Fruit fly (Drosophila melanogaster) whole organism, wandering third instar larva: ENCODE data around the gene CG43376.

Experiments used
- Abd-B ChIP-seq: fragments of >200 bp; optimal IDR thresholded peaks from 2 replicates; lab custom pipeline; 2017; ENCODE audit warnings: missing biosample characterization, missing genetic modification characterization
- CG32264 ChIP-seq: fragments of 200-800 bp; sonication (Bioruptor generic); optimal IDR thresholded peaks from 2 replicates; lab custom pipeline; 2016; ENCODE audit warnings: missing biosample characterization, missing genetic modification characterization
- CG9705 ChIP-seq: fragments of 200-800 bp; sonication (Bioruptor generic); optimal IDR thresholded peaks from 2 replicates; lab custom pipeline; 2018; ENCODE audit warnings: missing biosample characterization, mild to moderate bottlenecking, missing genetic modification characterization
- CrebA ChIP-seq: fragments of 200-800 bp; sonication (Bioruptor generic); optimal IDR thresholded peaks from 2 replicates; lab custom pipeline; 2016; ENCODE audit warnings: missing biosample characterization, mild to moderate bottlenecking, missing genetic modification characterization, borderline replicate concordance
- Dfd ChIP-seq: fragments of >200 bp; optimal IDR thresholded peaks from 2 replicates; lab custom pipeline; 2017; ENCODE audit warnings: missing biosample characterization, missing genetic modification characterization
- Dif ChIP-seq: fragments of 200-275, 200-300 bp; sonication (Bioruptor generic); optimal IDR thresholded peaks from 2 replicates; lab custom pipeline; 2018; ENCODE audit warnings: missing biosample characterization, missing genetic modification characterization; ENCODE audit not compliant: partially characterized antibody
- GATAd ChIP-seq: sonication (Bioruptor generic); optimal IDR thresholded peaks from 2 replicates; lab custom pipeline; 2016; ENCODE audit warnings: missing biosample characterization, missing genetic modification characterization
- HLH106 ChIP-seq: fragments of 200-800 bp; optimal IDR thresholded peaks from 3 replicates; lab custom pipeline; 2019; ENCODE audit warnings: missing biosample characterization, mild to moderate bottlenecking, missing genetic modification characterization, moderate library complexity
- Hnf4 ChIP-seq: fragments of 200-800 bp; sonication (Bioruptor generic); optimal IDR thresholded peaks from 2 replicates; lab custom pipeline; 2016; ENCODE audit warnings: missing biosample characterization, mild to moderate bottlenecking, missing genetic modification characterization
- Hr78 ChIP-seq: fragments of >200 bp; optimal IDR thresholded peaks from 2 replicates; lab custom pipeline; 2017; ENCODE audit warnings: missing biosample characterization, missing genetic modification characterization
- Hr83 ChIP-seq: fragments of 200-300 bp; sonication (Bioruptor generic); optimal IDR thresholded peaks from 2 replicates; lab custom pipeline; 2016; ENCODE audit warnings: missing biosample characterization, mild to moderate bottlenecking, missing genetic modification characterization, moderate library complexity; ENCODE audit not compliant: poor library complexity, severe bottlenecking
- Jra ChIP-seq: sonication (Bioruptor generic); optimal IDR thresholded peaks from 2 replicates; lab custom pipeline; 2016; ENCODE audit warnings: missing biosample characterization, missing genetic modification characterization
- Mio ChIP-seq: sonication (Bioruptor generic); optimal IDR thresholded peaks from 2 replicates; lab custom pipeline; 2016; ENCODE audit warnings: missing biosample characterization, missing genetic modification characterization
- Myc ChIP-seq: fragments of >200 bp; optimal IDR thresholded peaks from 2 replicates; lab custom pipeline; 2017
- N ChIP-seq: fragments of >200 bp; optimal IDR thresholded peaks from 2 replicates; lab custom pipeline; 2018; ENCODE audit warnings: missing biosample characterization, missing external identifiers, missing genetic modification characterization
- OdsH ChIP-seq: fragments of 200-800 bp; sonication (Bioruptor generic); optimal IDR thresholded peaks from 2 replicates; lab custom pipeline; 2016; ENCODE audit warnings: missing biosample characterization, mild to moderate bottlenecking, missing genetic modification characterization
- Rel ChIP-seq, 2 experiments: fragments of 200-800 bp; sonication (Bioruptor generic) in 1 of 2; optimal IDR thresholded peaks; 2 replicates in 1 of 2; 3 replicates in 1 of 2; lab custom pipeline; 2016 to 2019; ENCODE audit warnings: mild to moderate bottlenecking in 2 of 2, missing biosample characterization in 2 of 2, missing genetic modification characterization in 2 of 2, moderate library complexity in 1 of 2
- Sp1 ChIP-seq: fragments of 200-800 bp; sonication (Bioruptor generic); optimal IDR thresholded peaks from 3 replicates; lab custom pipeline; 2019; ENCODE audit warnings: missing biosample characterization, mild to moderate bottlenecking, missing genetic modification characterization, moderate library complexity
- Vsx2 ChIP-seq: fragments of 200-300, 225-300 bp; sonication (Bioruptor generic); optimal IDR thresholded peaks from 2 replicates; lab custom pipeline; 2018; ENCODE audit warnings: missing biosample characterization, missing genetic modification characterization; ENCODE audit not compliant: partially characterized antibody
- br ChIP-seq: fragments of 200-800 bp; sonication (Bioruptor generic); optimal IDR thresholded peaks from 2 replicates; lab custom pipeline; 2016; ENCODE audit warnings: missing biosample characterization, missing genetic modification characterization
- brk ChIP-seq: fragments of 200-800 bp; sonication (Bioruptor generic); optimal IDR thresholded peaks from 2 replicates; lab custom pipeline; 2016; ENCODE audit warnings: missing biosample characterization, mild to moderate bottlenecking, missing genetic modification characterization
- dl ChIP-seq, 2 experiments: fragments of 175-275, 200-275 bp in 1 of 2; fragments of 200-275 bp in 1 of 2; sonication (Bioruptor generic); optimal IDR thresholded peaks; lab custom pipeline; 2018; ENCODE audit warnings: mild to moderate bottlenecking in 2 of 2, missing biosample characterization in 2 of 2, missing genetic modification characterization in 2 of 2, moderate library complexity in 2 of 2; ENCODE audit not compliant: partially characterized antibody in 2 of 2, insufficient read depth in 1 of 2
- dmrt93B ChIP-seq: fragments of 200-800 bp; sonication (Bioruptor generic); optimal IDR thresholded peaks from 2 replicates; lab custom pipeline; 2018; ENCODE audit warnings: missing biosample characterization, mild to moderate bottlenecking, missing genetic modification characterization
- dsf ChIP-seq: sonication (Bioruptor generic); optimal IDR thresholded peaks from 2 replicates; lab custom pipeline; 2016; ENCODE audit warnings: missing biosample characterization, missing genetic modification characterization, borderline replicate concordance
- ey ChIP-seq: fragments of 200-800 bp; sonication (Bioruptor generic); optimal IDR thresholded peaks from 2 replicates; lab custom pipeline; 2016; ENCODE audit warnings: missing biosample characterization, missing genetic modification characterization
- foxo ChIP-seq, 2 experiments: fragments of 200-800 bp; sonication (Bioruptor generic); optimal IDR thresholded peaks; 2 replicates in 1 of 2; 3 replicates in 1 of 2; lab custom pipeline; 2016 to 2017; ENCODE audit warnings: missing biosample characterization in 2 of 2, missing genetic modification characterization in 2 of 2
- fru ChIP-seq: fragments of 200-800 bp; sonication (Bioruptor generic); optimal IDR thresholded peaks from 3 replicates; lab custom pipeline; 2016; ENCODE audit warnings: missing biosample characterization, mild to moderate bottlenecking, missing genetic modification characterization
- h ChIP-seq: fragments of 200-800 bp; sonication (Bioruptor generic); optimal IDR thresholded peaks from 3 replicates; lab custom pipeline; 2016; ENCODE audit warnings: missing biosample characterization, mild to moderate bottlenecking, missing genetic modification characterization
- jim ChIP-seq: fragments of 175-275, 200-325 bp; sonication (Bioruptor generic); optimal IDR thresholded peaks from 2 replicates; lab custom pipeline; 2016; ENCODE audit warnings: missing biosample characterization, mild to moderate bottlenecking, missing genetic modification characterization
- lola ChIP-seq: fragments of >200 bp; optimal IDR thresholded peaks from 2 replicates; lab custom pipeline; 2017; ENCODE audit warnings: missing biosample characterization, missing genetic modification characterization
- pan ChIP-seq: fragments of >200 bp; optimal IDR thresholded peaks from 2 replicates; lab custom pipeline; 2017
- psq ChIP-seq: fragments of 200-800 bp; sonication (Bioruptor generic); optimal IDR thresholded peaks from 3 replicates; lab custom pipeline; 2017; ENCODE audit warnings: missing biosample characterization, mild to moderate bottlenecking, missing genetic modification characterization, moderate library complexity
- rgr ChIP-seq: fragments of 200-800 bp; sonication (Bioruptor generic); optimal IDR thresholded peaks from 3 replicates; lab custom pipeline; 2016; ENCODE audit warnings: missing biosample characterization, mild to moderate bottlenecking, missing genetic modification characterization
- sage ChIP-seq: fragments of 200-800 bp; sonication (Bioruptor generic); optimal IDR thresholded peaks from 2 replicates; lab custom pipeline; 2016; ENCODE audit warnings: missing biosample characterization, mild to moderate bottlenecking, missing genetic modification characterization
- sv ChIP-seq: fragments of 200-800 bp; sonication (Bioruptor generic); optimal IDR thresholded peaks from 3 replicates; lab custom pipeline; 2016; ENCODE audit warnings: missing biosample characterization, missing genetic modification characterization
- tai ChIP-seq: sonication (Bioruptor generic); optimal IDR thresholded peaks from 2 replicates; lab custom pipeline; 2016; ENCODE audit warnings: missing biosample characterization, missing genetic modification characterization
- usp ChIP-seq: fragments of >200 bp; optimal IDR thresholded peaks from 2 replicates; lab custom pipeline; 2017; ENCODE audit warnings: missing biosample characterization, missing genetic modification characterization
- woc ChIP-seq: sonication (Bioruptor generic); optimal IDR thresholded peaks from 2 replicates; lab custom pipeline; 2016; ENCODE audit warnings: missing biosample characterization, mild to moderate bottlenecking, missing genetic modification characterization

The CG43376 gene

dm6 chr2L:13779162-13779561, 5.4 kb downstream of the CG43376 start:
- no peak for TF ChIP-seq Dif
- no peak for TF ChIP-seq usp (GFP tag; lab: Kevin White, UChicago)
- no peak for TF ChIP-seq dsf (GFP tag; lab: Kevin White, UChicago)
- TF ChIP-seq Abd-B = no peak
- no peak for TF ChIP-seq jim (GFP tag; lab: Kevin White, UChicago)
- no peak for TF ChIP-seq OdsH (GFP tag; lab: Kevin White, UChicago)
- no peak for TF ChIP-seq ey (GFP tag; lab: Kevin White, UChicago)
- TF ChIP-seq rgr (GFP tag; lab: Kevin White, UChicago) = no peak
- no peak for TF ChIP-seq Vsx2 (GFP tag; lab: Kevin White, UChicago)
- no peak for TF ChIP-seq Sp1 (GFP tag; lab: Kevin White, UChicago)
- TF ChIP-seq sv (GFP tag; lab: Kevin White, UChicago) = no peak
- no peak for TF ChIP-seq br (GFP tag; lab: Kevin White, UChicago)
- no peak for TF ChIP-seq Myc (lab: Kevin White, UChicago)
- no peak for TF ChIP-seq GATAd (GFP tag; lab: Kevin White, UChicago)
- TF ChIP-seq dmrt93B (GFP tag; lab: Kevin White, UChicago) = no peak
- TF ChIP-seq CG9705 (GFP tag; lab: Kevin White, UChicago) = no peak

dm6 chr2L:13779795-13780108, 6.0 kb downstream of the CG43376 start:
- no peak for TF ChIP-seq fru (GFP tag; lab: Kevin White, UChicago)
- peak; percentile 46 for TF ChIP-seq Dif
- peak in 1 of 2 experiments; percentile 39 for TF ChIP-seq dl (GFP tag; optimal IDR thresholded peaks at IDR 0.05; lab: Kevin White, UChicago; ENCODE audit: insufficient read depth in 1 of 2, partially characterized antibody in 2 of 2)
- TF ChIP-seq Dfd = peak; percentile 34
- no peak for TF ChIP-seq Rel (GFP tag; optimal IDR thresholded peaks at IDR 0.05; lab: Kevin White, UChicago)
- peak; percentile 39 for TF ChIP-seq Rel (tag; optimal IDR thresholded peaks at IDR 0.05; lab: Kevin White, UChicago)
- peak; percentile 85 for TF ChIP-seq Hr83 (GFP tag; lab: Kevin White, UChicago)
- no peak for TF ChIP-seq tai (GFP tag; lab: Kevin White, UChicago)
- TF ChIP-seq h (GFP tag; lab: Kevin White, UChicago) = no peak
- TF ChIP-seq dsf (GFP tag; lab: Kevin White, UChicago) = no peak

dm6 chr2L:13780109-13780947, 6.5 kb downstream of the CG43376 start, which contains the start of the genes CG9008 and p38b:
Gene CG9008 (minus strand): TSS chr2L:13780165.
Gene p38b (plus strand): TSS chr2L:13780689.
- TF ChIP-seq lola (GFP tag; lab: Kevin White, UChicago) = no peak
- peak; percentile 42 for TF ChIP-seq br (GFP tag; lab: Kevin White, UChicago)
- peak; percentile 18 for TF ChIP-seq dsf (GFP tag; lab: Kevin White, UChicago)
- no peak for TF ChIP-seq GATAd (GFP tag; lab: Kevin White, UChicago)
- TF ChIP-seq Myc (lab: Kevin White, UChicago) = no peak
- TF ChIP-seq Dif = no peak
- TF ChIP-seq Dfd = no peak
- TF ChIP-seq pan (lab: Kevin White, UChicago) = no peak
- peak; percentile 65 for TF ChIP-seq sv (GFP tag; lab: Kevin White, UChicago)
- TF ChIP-seq psq (GFP tag; lab: Kevin White, UChicago) = peak; percentile 84
- peak; percentile 93 for TF ChIP-seq Sp1 (GFP tag; lab: Kevin White, UChicago)
- TF ChIP-seq CrebA (GFP tag; lab: Kevin White, UChicago) = no peak
- peak; percentile 78 for TF ChIP-seq fru (GFP tag; lab: Kevin White, UChicago)
- no peak for TF ChIP-seq Mio
- no peak for TF ChIP-seq Hr78
- no peak for TF ChIP-seq dl (GFP tag; optimal IDR thresholded peaks at IDR 0.05; lab: Kevin White, UChicago; ENCODE audit: insufficient read depth in 1 of 2, partially characterized antibody in 2 of 2)
- peak; percentile 39 for TF ChIP-seq Hnf4 (GFP tag; lab: Kevin White, UChicago)
- TF ChIP-seq woc (GFP tag; lab: Kevin White, UChicago) = peak; percentile 86
- TF ChIP-seq ey (GFP tag; lab: Kevin White, UChicago) = peak; percentile 26
- no peak for TF ChIP-seq dmrt93B (GFP tag; lab: Kevin White, UChicago)
- no peak for TF ChIP-seq brk
- TF ChIP-seq h (GFP tag; lab: Kevin White, UChicago) = peak; percentile 69
- TF ChIP-seq Vsx2 (GFP tag; lab: Kevin White, UChicago) = no peak
- peak; percentile 23 for TF ChIP-seq Rel (GFP tag; optimal IDR thresholded peaks at IDR 0.05; lab: Kevin White, UChicago)
- peak; percentile 8 for TF ChIP-seq Rel (tag; optimal IDR thresholded peaks at IDR 0.05; lab: Kevin White, UChicago)
- peak; percentile 79 for TF ChIP-seq sage
- no peak for TF ChIP-seq tai (GFP tag; lab: Kevin White, UChicago)
- TF ChIP-seq HLH106 (tag; lab: Kevin White, UChicago) = peak; percentile 89
- TF ChIP-seq OdsH (GFP tag; lab: Kevin White, UChicago) = peak; percentile 76
- peak; percentile 58 for TF ChIP-seq rgr (GFP tag; lab: Kevin White, UChicago)
- peak; percentile 65 for TF ChIP-seq CG9705 (GFP tag; lab: Kevin White, UChicago)
- peak; percentile 74 for TF ChIP-seq Hr83 (GFP tag; lab: Kevin White, UChicago)
- no peak for TF ChIP-seq usp (GFP tag; lab: Kevin White, UChicago)
- peak; percentile 39 for TF ChIP-seq CG32264 (GFP tag; lab: Kevin White, UChicago)
- TF ChIP-seq Abd-B = no peak
- peak in 1 of 2 experiments; percentile 87 for TF ChIP-seq foxo (GFP tag; optimal IDR thresholded peaks at IDR 0.05; lab: Kevin White, UChicago)
- no peak for TF ChIP-seq Jra
- no peak for TF ChIP-seq N (GFP tag; lab: Kevin White, UChicago)
- TF ChIP-seq jim (GFP tag; lab: Kevin White, UChicago) = peak; percentile 57
